Worm (Caenorhabditis elegans): ENCODE measurements around the gene F22B5.4.

- TF ChIP-seq egl-27 (tag; optimal IDR thresholded peaks at IDR 0.05) (no peak), ztf-4 (tag; optimal IDR thresholded peaks at IDR 0.05) (no peak), unc-62 (GFP tag; optimal IDR thresholded peaks at IDR 0.05) (no peak)
These were observed 49.5 kb downstream of the F22B5.4 start for ce11 chrII:8499021-8499420.

Measured in whole organism, L2 larva.